Fruit fly (Drosophila melanogaster) whole organism, wandering third instar larva: ENCODE results near the gene mRpL3.
A peak's percentile ranks its signal among the peaks of the same experiment; 100 is the strongest.

Experiments used
- Abd-B ChIP-seq: fragments of >200 bp; optimal IDR thresholded peaks from 2 replicates; lab custom pipeline; 2017; ENCODE audit warnings: missing biosample characterization, missing genetic modification characterization
- CG32264 ChIP-seq: fragments of 200-800 bp; sonication (Bioruptor generic); optimal IDR thresholded peaks from 2 replicates; lab custom pipeline; 2016; ENCODE audit warnings: missing biosample characterization, missing genetic modification characterization
- CG9705 ChIP-seq: fragments of 200-800 bp; sonication (Bioruptor generic); optimal IDR thresholded peaks from 2 replicates; lab custom pipeline; 2018; ENCODE audit warnings: missing biosample characterization, mild to moderate bottlenecking, missing genetic modification characterization
- GATAd ChIP-seq: sonication (Bioruptor generic); optimal IDR thresholded peaks from 2 replicates; lab custom pipeline; 2016; ENCODE audit warnings: missing biosample characterization, missing genetic modification characterization
- HLH106 ChIP-seq: fragments of 200-800 bp; optimal IDR thresholded peaks from 3 replicates; lab custom pipeline; 2019; ENCODE audit warnings: missing biosample characterization, mild to moderate bottlenecking, missing genetic modification characterization, moderate library complexity
- Hr78 ChIP-seq: fragments of >200 bp; optimal IDR thresholded peaks from 2 replicates; lab custom pipeline; 2017; ENCODE audit warnings: missing biosample characterization, missing genetic modification characterization
- Jra ChIP-seq: sonication (Bioruptor generic); optimal IDR thresholded peaks from 2 replicates; lab custom pipeline; 2016; ENCODE audit warnings: missing biosample characterization, missing genetic modification characterization
- Mio ChIP-seq: sonication (Bioruptor generic); optimal IDR thresholded peaks from 2 replicates; lab custom pipeline; 2016; ENCODE audit warnings: missing biosample characterization, missing genetic modification characterization
- Myc ChIP-seq: fragments of >200 bp; optimal IDR thresholded peaks from 2 replicates; lab custom pipeline; 2017
- N ChIP-seq: fragments of >200 bp; optimal IDR thresholded peaks from 2 replicates; lab custom pipeline; 2018; ENCODE audit warnings: missing biosample characterization, missing external identifiers, missing genetic modification characterization
- OdsH ChIP-seq: fragments of 200-800 bp; sonication (Bioruptor generic); optimal IDR thresholded peaks from 2 replicates; lab custom pipeline; 2016; ENCODE audit warnings: missing biosample characterization, mild to moderate bottlenecking, missing genetic modification characterization
- Rel ChIP-seq, 2 experiments: fragments of 200-800 bp; sonication (Bioruptor generic) in 1 of 2; optimal IDR thresholded peaks; 2 replicates in 1 of 2; 3 replicates in 1 of 2; lab custom pipeline; 2016 to 2019; ENCODE audit warnings: mild to moderate bottlenecking in 2 of 2, missing biosample characterization in 2 of 2, missing genetic modification characterization in 2 of 2, moderate library complexity in 1 of 2
- Sp1 ChIP-seq: fragments of 200-800 bp; sonication (Bioruptor generic); optimal IDR thresholded peaks from 3 replicates; lab custom pipeline; 2019; ENCODE audit warnings: missing biosample characterization, mild to moderate bottlenecking, missing genetic modification characterization, moderate library complexity
- Vsx2 ChIP-seq: fragments of 200-300, 225-300 bp; sonication (Bioruptor generic); optimal IDR thresholded peaks from 2 replicates; lab custom pipeline; 2018; ENCODE audit warnings: missing biosample characterization, missing genetic modification characterization; ENCODE audit not compliant: partially characterized antibody
- br ChIP-seq: fragments of 200-800 bp; sonication (Bioruptor generic); optimal IDR thresholded peaks from 2 replicates; lab custom pipeline; 2016; ENCODE audit warnings: missing biosample characterization, missing genetic modification characterization
- brk ChIP-seq: fragments of 200-800 bp; sonication (Bioruptor generic); optimal IDR thresholded peaks from 2 replicates; lab custom pipeline; 2016; ENCODE audit warnings: missing biosample characterization, mild to moderate bottlenecking, missing genetic modification characterization
- ey ChIP-seq: fragments of 200-800 bp; sonication (Bioruptor generic); optimal IDR thresholded peaks from 2 replicates; lab custom pipeline; 2016; ENCODE audit warnings: missing biosample characterization, missing genetic modification characterization
- foxo ChIP-seq, 2 experiments: fragments of 200-800 bp; sonication (Bioruptor generic); optimal IDR thresholded peaks; 2 replicates in 1 of 2; 3 replicates in 1 of 2; lab custom pipeline; 2016 to 2017; ENCODE audit warnings: missing biosample characterization in 2 of 2, missing genetic modification characterization in 2 of 2
- fru ChIP-seq: fragments of 200-800 bp; sonication (Bioruptor generic); optimal IDR thresholded peaks from 3 replicates; lab custom pipeline; 2016; ENCODE audit warnings: missing biosample characterization, mild to moderate bottlenecking, missing genetic modification characterization
- lola ChIP-seq: fragments of >200 bp; optimal IDR thresholded peaks from 2 replicates; lab custom pipeline; 2017; ENCODE audit warnings: missing biosample characterization, missing genetic modification characterization
- pan ChIP-seq: fragments of >200 bp; optimal IDR thresholded peaks from 2 replicates; lab custom pipeline; 2017
- psq ChIP-seq: fragments of 200-800 bp; sonication (Bioruptor generic); optimal IDR thresholded peaks from 3 replicates; lab custom pipeline; 2017; ENCODE audit warnings: missing biosample characterization, mild to moderate bottlenecking, missing genetic modification characterization, moderate library complexity
- rgr ChIP-seq: fragments of 200-800 bp; sonication (Bioruptor generic); optimal IDR thresholded peaks from 3 replicates; lab custom pipeline; 2016; ENCODE audit warnings: missing biosample characterization, mild to moderate bottlenecking, missing genetic modification characterization
- sage ChIP-seq: fragments of 200-800 bp; sonication (Bioruptor generic); optimal IDR thresholded peaks from 2 replicates; lab custom pipeline; 2016; ENCODE audit warnings: missing biosample characterization, mild to moderate bottlenecking, missing genetic modification characterization
- tai ChIP-seq: sonication (Bioruptor generic); optimal IDR thresholded peaks from 2 replicates; lab custom pipeline; 2016; ENCODE audit warnings: missing biosample characterization, missing genetic modification characterization
- usp ChIP-seq: fragments of >200 bp; optimal IDR thresholded peaks from 2 replicates; lab custom pipeline; 2017; ENCODE audit warnings: missing biosample characterization, missing genetic modification characterization
- woc ChIP-seq: sonication (Bioruptor generic); optimal IDR thresholded peaks from 2 replicates; lab custom pipeline; 2016; ENCODE audit warnings: missing biosample characterization, mild to moderate bottlenecking, missing genetic modification characterization

Gene mRpL3

DNA sequence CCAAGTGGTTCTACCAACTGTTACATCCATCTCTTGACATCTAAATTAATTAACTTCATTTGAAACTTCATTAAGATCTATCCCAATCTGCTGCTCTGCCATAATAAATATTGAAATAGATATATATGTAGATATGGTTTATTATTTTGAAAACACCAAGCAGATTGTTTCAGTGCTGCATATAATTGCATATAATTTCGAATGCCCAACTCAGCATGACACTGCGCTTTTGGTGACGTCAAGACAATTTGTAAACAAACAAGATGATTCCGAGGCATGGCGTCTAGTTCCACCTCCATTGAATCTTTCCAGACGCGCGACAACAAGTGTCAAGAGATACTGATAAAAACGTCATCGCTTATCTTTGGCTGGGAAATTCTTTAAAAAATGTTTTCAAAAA lies 20.2 kb upstream of the mRpL3 start:
- TF ChIP-seq pan (lab: Kevin White, UChicago) (no peak), lola (GFP tag; lab: Kevin White, UChicago) (no peak), ey (no peak), rgr (GFP tag; lab: Kevin White, UChicago) (no peak), fru (GFP tag; lab: Kevin White, UChicago) (no peak), CG9705 (GFP tag; lab: Kevin White, UChicago) (no peak), brk (GFP tag; lab: Kevin White, UChicago) (no peak), br (GFP tag; lab: Kevin White, UChicago) (no peak), Abd-B (GFP tag; lab: Kevin White, UChicago) (no peak), GATAd (GFP tag; lab: Kevin White, UChicago) (no peak), Mio (GFP tag; lab: Kevin White, UChicago) (no peak), sage (GFP tag; lab: Kevin White, UChicago) (no peak), OdsH (GFP tag; lab: Kevin White, UChicago) (no peak), CG32264 (GFP tag; lab: Kevin White, UChicago) (no peak), Hr78 (no peak)

dm6 chrX:15745905-15746681 lies 15.0 kb upstream of the mRpL3 start, which contains the start of the genes CG8944 and CCT6:
TSS of gene CG8944 (minus strand) at chrX:15746231.
TSS of gene CCT6 (plus strand) at chrX:15746648.
- TF ChIP-seq Myc (lab: Kevin White, UChicago) = peak; percentile 74
- peak; percentile 4 for TF ChIP-seq Sp1
- TF ChIP-seq Mio (GFP tag; lab: Kevin White, UChicago) = no peak
- peak; percentile 21 for TF ChIP-seq HLH106
- no peak for TF ChIP-seq Rel (GFP tag; optimal IDR thresholded peaks at IDR 0.05; lab: Kevin White, UChicago)
- peak; percentile 11 for TF ChIP-seq Rel (tag; optimal IDR thresholded peaks at IDR 0.05; lab: Kevin White, UChicago)
- TF ChIP-seq rgr (GFP tag; lab: Kevin White, UChicago) = no peak
- TF ChIP-seq usp (GFP tag; lab: Kevin White, UChicago) = no peak
- peak; percentile 18 for TF ChIP-seq psq
- TF ChIP-seq GATAd (GFP tag; lab: Kevin White, UChicago) = no peak
- no peak for TF ChIP-seq tai (GFP tag; lab: Kevin White, UChicago)
- TF ChIP-seq woc (GFP tag; lab: Kevin White, UChicago) = peak; percentile 16
- TF ChIP-seq foxo (GFP tag; optimal IDR thresholded peaks at IDR 0.05; lab: Kevin White, UChicago) = no peak
- TF ChIP-seq Jra (GFP tag; lab: Kevin White, UChicago) = no peak

DNA sequence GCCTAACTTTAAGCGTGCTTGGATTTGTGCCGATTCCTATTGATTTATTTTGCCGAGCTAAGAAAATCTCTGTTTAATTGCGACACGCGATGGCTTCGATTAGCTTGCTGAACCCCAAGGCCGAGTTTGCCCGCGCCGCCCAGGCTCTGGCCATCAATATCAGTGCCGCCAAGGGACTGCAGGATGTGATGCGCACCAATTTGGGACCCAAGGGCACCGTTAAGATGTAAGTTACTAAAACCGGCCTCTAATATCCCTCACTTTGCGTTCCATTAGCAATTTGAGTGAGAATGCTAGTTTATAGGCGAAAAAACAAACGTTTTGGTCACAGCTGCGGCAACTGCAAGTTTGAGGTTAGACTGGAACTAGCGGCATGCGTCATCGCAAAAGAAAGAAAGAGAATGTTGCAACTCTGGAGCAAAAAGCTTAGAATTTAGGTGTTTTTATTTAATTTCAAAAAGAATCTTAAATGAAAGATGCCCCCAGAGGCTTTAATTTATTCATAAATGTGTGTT lies 14.3 kb upstream of the mRpL3 start:
- no peak for TF ChIP-seq ey
- peak; percentile 68 for TF ChIP-seq Jra (GFP tag; lab: Kevin White, UChicago)
- no peak for TF ChIP-seq tai (GFP tag; lab: Kevin White, UChicago)

DNA sequence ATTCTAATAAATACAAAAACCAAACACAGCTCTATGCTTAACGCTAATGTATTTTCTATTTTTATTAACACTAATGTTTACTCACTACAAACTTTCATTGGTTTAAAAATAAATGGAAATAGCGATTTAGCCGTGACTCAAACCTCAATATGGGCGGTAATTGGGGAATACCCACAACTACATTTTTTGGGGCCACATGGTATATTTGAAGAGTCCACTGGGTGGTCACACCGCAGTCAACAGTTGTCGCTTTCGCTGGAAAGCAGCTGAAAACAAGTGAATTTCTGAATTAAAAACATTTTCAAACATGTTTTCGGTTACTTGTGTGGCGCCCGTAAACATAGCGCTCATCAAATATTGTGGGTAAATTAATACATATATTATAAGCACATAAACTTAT lies 12.1 kb upstream of the mRpL3 start, which contains the start of gene Mvd:
Mvd (plus strand) TSS at position 222 of the 400 bp plus-strand sequence.
- TF ChIP-seq Rel (GFP tag; optimal IDR thresholded peaks at IDR 0.05; lab: Kevin White, UChicago) = no peak
- peak; percentile 99 for TF ChIP-seq Rel (tag; optimal IDR thresholded peaks at IDR 0.05; lab: Kevin White, UChicago)
- no peak for TF ChIP-seq sage (GFP tag; lab: Kevin White, UChicago)

DNA sequence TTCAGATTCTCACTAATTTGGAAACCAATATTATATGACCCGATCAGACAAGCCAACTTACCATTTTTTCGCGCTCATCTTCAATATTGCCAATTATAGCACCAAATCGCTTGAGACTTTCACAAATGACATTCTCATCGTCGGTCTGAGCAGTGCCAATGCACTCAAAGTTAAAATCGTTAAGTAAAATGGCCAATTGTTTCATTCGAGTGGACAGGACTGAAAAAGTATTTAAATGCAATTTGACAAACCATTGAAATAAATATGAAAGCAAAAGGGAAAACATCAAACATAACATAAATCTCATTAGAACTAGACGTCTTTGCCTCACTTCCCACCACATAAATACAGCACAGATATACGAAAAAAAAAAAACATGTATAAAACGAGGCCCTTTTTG lies 5.0 kb upstream of the mRpL3 start, which contains the start of gene CG8260:
CG8260 (plus strand) TSS at position 301 of the 400 bp plus-strand sequence.
- TF ChIP-seq usp (GFP tag; lab: Kevin White, UChicago) = no peak
- no peak for TF ChIP-seq CG32264 (GFP tag; lab: Kevin White, UChicago)
- no peak for TF ChIP-seq foxo (GFP tag; optimal IDR thresholded peaks at IDR 0.05; lab: Kevin White, UChicago)
- no peak for TF ChIP-seq ey
- no peak for TF ChIP-seq tai (GFP tag; lab: Kevin White, UChicago)
- TF ChIP-seq Abd-B (GFP tag; lab: Kevin White, UChicago) = no peak
- no peak for TF ChIP-seq N (GFP tag; lab: Kevin White, UChicago)
- no peak for TF ChIP-seq Vsx2

dm6 chrX:15758692-15759240 lies 2.3 kb upstream of the mRpL3 start:
- TF ChIP-seq Mio (GFP tag; lab: Kevin White, UChicago) = no peak
- TF ChIP-seq fru (GFP tag; lab: Kevin White, UChicago) = peak; percentile 6
